Fruit fly (Drosophila melanogaster) whole organism, embryonic: ENCODE data around the gene EloB.

Experiments used
- Aef1 ChIP-seq: fragments of 200-800 bp; sonication (Bioruptor generic); IDR thresholded peaks from 3 replicates; pipeline ENCODE4 v1.3.6; 2022; ENCODE audit warnings: missing biosample characterization, missing genetic modification characterization
- Asciz ChIP-seq: fragments of 200-800 bp; sonication (Bioruptor generic); optimal IDR thresholded peaks from 2 replicates; lab custom pipeline; 2017; ENCODE audit warnings: missing biosample characterization, mild to moderate bottlenecking, missing genetic modification characterization, missing genetic modification reagents
- Atf3 ChIP-seq: fragments of 200-800 bp; sonication (Bioruptor generic); optimal IDR thresholded peaks from 3 replicates; lab custom pipeline; 2016; ENCODE audit warnings: missing biosample characterization, missing genetic modification characterization
- C15 ChIP-seq: fragments of 200-800 bp; sonication (Bioruptor generic); IDR thresholded peaks from 3 replicates; pipeline ENCODE4 v1.3.6; 2022; ENCODE audit warnings: missing biosample characterization, missing genetic modification characterization
- CG10267 ChIP-seq: fragments of 200-800 bp; sonication (Bioruptor generic); optimal IDR thresholded peaks from 2 replicates; lab custom pipeline; 2018; ENCODE audit warnings: missing biosample characterization, mild to moderate bottlenecking, missing genetic modification characterization, moderate library complexity
- CG10274 ChIP-seq: fragments of 200-800 bp; sonication (Bioruptor generic); optimal IDR thresholded peaks from 3 replicates; lab custom pipeline; 2017; ENCODE audit warnings: missing biosample characterization, mild to moderate bottlenecking, missing genetic modification characterization
- CG11695 ChIP-seq: fragments of 200-800 bp; sonication (Bioruptor generic); IDR thresholded peaks from 3 replicates; pipeline ENCODE4 v1.3.6; 2022; ENCODE audit warnings: missing biosample characterization, missing genetic modification characterization
- CG12769 ChIP-seq: fragments of 200-800 bp; sonication (Bioruptor generic); optimal IDR thresholded peaks from 2 replicates; lab custom pipeline; 2019; ENCODE audit warnings: missing biosample characterization, mild to moderate bottlenecking, missing genetic modification characterization, moderate library complexity
- CG12942 ChIP-seq: fragments of 200-800 bp; sonication (Bioruptor generic); optimal IDR thresholded peaks from 3 replicates; lab custom pipeline; 2016; ENCODE audit warnings: missing biosample characterization, missing genetic modification characterization
- CG1529 ChIP-seq: fragments of 200-800 bp; sonication (Bioruptor generic); optimal IDR thresholded peaks from 3 replicates; lab custom pipeline; 2018; ENCODE audit warnings: missing biosample characterization, missing genetic modification characterization
- CG31365 ChIP-seq: fragments of 200-800 bp; sonication (Bioruptor generic); optimal IDR thresholded peaks from 2 replicates; lab custom pipeline; 2018; ENCODE audit warnings: missing biosample characterization, mild to moderate bottlenecking, missing genetic modification characterization
- CG4820 ChIP-seq: fragments of 200-800 bp; sonication (Bioruptor generic); optimal IDR thresholded peaks from 3 replicates; lab custom pipeline; 2016; ENCODE audit warnings: missing biosample characterization, missing genetic modification characterization
- CG5245 ChIP-seq: fragments of 200-800 bp; sonication (Bioruptor generic); optimal IDR thresholded peaks from 3 replicates; lab custom pipeline; 2016; ENCODE audit warnings: missing biosample characterization, missing genetic modification characterization
- CG8089 ChIP-seq: fragments of 200-800 bp; sonication (Bioruptor generic); optimal IDR thresholded peaks from 3 replicates; lab custom pipeline; 2016; ENCODE audit warnings: missing biosample characterization, missing genetic modification characterization
- CG8359 ChIP-seq: fragments of 200-800 bp; sonication (Bioruptor generic); optimal IDR thresholded peaks from 2 replicates; lab custom pipeline; 2017; ENCODE audit warnings: missing biosample characterization, mild to moderate bottlenecking, missing genetic modification characterization, borderline replicate concordance
- Dip2 ChIP-seq: fragments of 200-800 bp; sonication (Bioruptor generic); IDR thresholded peaks from 2 replicates; pipeline ENCODE4 v1.3.6; 2022; ENCODE audit warnings: missing biosample characterization, missing genetic modification characterization
- ERR ChIP-seq: fragments of 200-800 bp; sonication (Bioruptor generic); optimal IDR thresholded peaks from 2 replicates; lab custom pipeline; 2016; ENCODE audit warnings: missing biosample characterization, missing genetic modification characterization
- Gug ChIP-seq: fragments of 200-800 bp; sonication (Bioruptor generic); IDR thresholded peaks from 4 replicates; pipeline ENCODE4 v1.3.6; 2022; ENCODE audit warnings: missing biosample characterization, missing genetic modification characterization
- H2.0 ChIP-seq: fragments of 200-800 bp; sonication (Bioruptor generic); IDR thresholded peaks from 2 replicates; pipeline ENCODE4 v1.3.6; 2022; ENCODE audit warnings: missing biosample characterization, missing genetic modification characterization
- Hmx ChIP-seq: fragments of 200-800 bp; sonication (Bioruptor generic); optimal IDR thresholded peaks from 2 replicates; lab custom pipeline; 2016; ENCODE audit warnings: missing biosample characterization, missing genetic modification characterization
- Jarid2 ChIP-seq: fragments of 200-800 bp; sonication (Bioruptor generic); optimal IDR thresholded peaks from 3 replicates; lab custom pipeline; 2017; ENCODE audit warnings: mild to moderate bottlenecking, missing biosample characterization, missing genetic modification reagents, missing genetic modification characterization
- Neu2 ChIP-seq: fragments of 200-800 bp; sonication (Bioruptor generic); optimal IDR thresholded peaks from 3 replicates; lab custom pipeline; 2016; ENCODE audit warnings: missing biosample characterization, missing genetic modification characterization, borderline replicate concordance
- Trl ChIP-seq, 3 experiments: fragments of >200 bp in 2 of 3; fragments of 200-800 bp in 1 of 3; sonication (Bioruptor generic) in 1 of 3; optimal IDR thresholded peaks; 2 replicates in 1 of 3; 3 replicates in 2 of 3; lab custom pipeline; 2016 to 2017; ENCODE audit warnings: missing biosample characterization in 1 of 3, missing genetic modification characterization in 1 of 3
- ac ChIP-seq: fragments of 200-800 bp; sonication (Bioruptor generic); optimal IDR thresholded peaks from 3 replicates; lab custom pipeline; 2017; ENCODE audit warnings: missing biosample characterization, mild to moderate bottlenecking, missing genetic modification characterization
- bab2 ChIP-seq: fragments of 200-800 bp; sonication (Bioruptor generic); optimal IDR thresholded peaks from 2 replicates; lab custom pipeline; 2016; ENCODE audit warnings: missing biosample characterization, missing genetic modification characterization
- br ChIP-seq: fragments of >200 bp; optimal IDR thresholded peaks from 2 replicates; lab custom pipeline; 2017
- croc ChIP-seq: fragments of 200-800 bp; sonication (Bioruptor generic); conservative IDR thresholded peaks from 3 replicates; pipeline ENCODE4 v1.3.6; 2022; ENCODE audit warnings: missing biosample characterization, missing genetic modification characterization
- dmrt11E ChIP-seq: fragments of 200-800 bp; sonication (Bioruptor generic); optimal IDR thresholded peaks from 3 replicates; lab custom pipeline; 2018; ENCODE audit warnings: missing biosample characterization, mild to moderate bottlenecking, missing genetic modification characterization, moderate library complexity
- dmrt99B ChIP-seq: fragments of 200-800 bp; sonication (Bioruptor generic); optimal IDR thresholded peaks from 2 replicates; lab custom pipeline; 2018; ENCODE audit warnings: missing biosample characterization, mild to moderate bottlenecking, missing genetic modification characterization, moderate library complexity
- dysf ChIP-seq: fragments of 200-800 bp; sonication (Bioruptor generic); IDR thresholded peaks from 3 replicates; pipeline ENCODE4 v1.3.6; 2022; ENCODE audit warnings: missing biosample characterization, missing genetic modification characterization
- exex ChIP-seq: fragments of 200-800 bp; sonication (Bioruptor generic); optimal IDR thresholded peaks from 4 replicates; lab custom pipeline; 2018; ENCODE audit warnings: missing biosample characterization, mild to moderate bottlenecking, missing genetic modification characterization, moderate library complexity
- fu2 ChIP-seq: fragments of 200-800 bp; sonication (Bioruptor generic); optimal IDR thresholded peaks from 2 replicates; lab custom pipeline; 2016; ENCODE audit warnings: missing biosample characterization, missing genetic modification characterization
- gsb ChIP-seq: fragments of 200-800 bp; sonication (Bioruptor generic); IDR thresholded peaks from 2 replicates; pipeline ENCODE4 v1.3.6; 2022; ENCODE audit warnings: missing biosample characterization, missing genetic modification characterization
- gsb-n ChIP-seq: fragments of 200-800 bp; sonication (Bioruptor generic); optimal IDR thresholded peaks from 3 replicates; lab custom pipeline; 2018; ENCODE audit warnings: missing biosample characterization, mild to moderate bottlenecking, missing genetic modification characterization
- lov ChIP-seq, 2 experiments: fragments of 200-800 bp in 1 of 2; fragments of >200 bp in 1 of 2; sonication (Bioruptor generic) in 1 of 2; IDR thresholded peaks in 1 of 2; optimal IDR thresholded peaks in 1 of 2; 2 replicates in 1 of 2; 3 replicates in 1 of 2; pipeline versions ENCODE4 v1.3.6 to Lab custom; 2017 to 2022; ENCODE audit warnings: missing biosample characterization in 1 of 2, missing genetic modification characterization in 1 of 2
- nerfin-1 ChIP-seq: fragments of 200-800 bp; sonication (Bioruptor generic); optimal IDR thresholded peaks from 3 replicates; lab custom pipeline; 2019; ENCODE audit warnings: missing biosample characterization, mild to moderate bottlenecking, missing genetic modification characterization, moderate library complexity
- nerfin-2 ChIP-seq: fragments of 200-800 bp; sonication (Bioruptor generic); IDR thresholded peaks from 2 replicates; pipeline ENCODE4 v1.3.6; 2022; ENCODE audit warnings: missing biosample characterization, missing genetic modification characterization; ENCODE audit not compliant: partially characterized antibody
- pan ChIP-seq, 4 experiments: fragments of >200 bp in 3 of 4; fragments of 200-800 bp in 1 of 4; sonication (Bioruptor generic) in 1 of 4; optimal IDR thresholded peaks in 3 of 4; IDR thresholded peaks in 1 of 4; 2 replicates each; pipeline versions ENCODE4 v1.3.6 to Lab custom; 2017 to 2022; ENCODE audit warnings: missing biosample characterization in 2 of 4, missing genetic modification characterization in 2 of 4, mixed read lengths in 1 of 4
- pho ChIP-seq: fragments of 200-800 bp; sonication (Bioruptor generic); optimal IDR thresholded peaks from 2 replicates; lab custom pipeline; 2016; ENCODE audit warnings: missing biosample characterization, missing genetic modification characterization
- phol ChIP-seq: fragments of 200-800 bp; sonication (Bioruptor generic); optimal IDR thresholded peaks from 3 replicates; lab custom pipeline; 2018; ENCODE audit warnings: missing biosample characterization, mild to moderate bottlenecking, missing genetic modification characterization, moderate library complexity
- pnt ChIP-seq: fragments of 200-800 bp; sonication (Bioruptor generic); optimal IDR thresholded peaks from 3 replicates; lab custom pipeline; 2016; ENCODE audit warnings: missing biosample characterization, missing genetic modification characterization
- pzg ChIP-seq: fragments of 200-800 bp; sonication (Bioruptor generic); optimal IDR thresholded peaks from 3 replicates; lab custom pipeline; 2018; ENCODE audit warnings: missing biosample characterization, mild to moderate bottlenecking, missing genetic modification characterization, moderate library complexity
- ssp ChIP-seq: fragments of 200-800 bp; sonication (Bioruptor generic); IDR thresholded peaks from 2 replicates; pipeline ENCODE4 v1.3.6; 2022; ENCODE audit warnings: missing biosample characterization, missing genetic modification characterization
- tna ChIP-seq: fragments of 200-800 bp; sonication (Bioruptor generic); IDR thresholded peaks from 2 replicates; pipeline ENCODE4 v1.3.6; 2022; ENCODE audit warnings: missing biosample characterization, missing genetic modification characterization; ENCODE audit not compliant: partially characterized antibody
- unc-4 ChIP-seq: fragments of 200-800 bp; sonication (Bioruptor generic); IDR thresholded peaks from 2 replicates; pipeline ENCODE4 v1.3.6; 2022; ENCODE audit warnings: missing biosample characterization, missing genetic modification characterization; ENCODE audit not compliant: partially characterized antibody
- unpg ChIP-seq: fragments of 200-800 bp; sonication (Bioruptor generic); optimal IDR thresholded peaks from 3 replicates; lab custom pipeline; 2018; ENCODE audit warnings: missing biosample characterization, mild to moderate bottlenecking, missing genetic modification characterization, moderate library complexity
- vvl ChIP-seq: fragments of 200-800 bp; sonication (Bioruptor generic); IDR thresholded peaks from 2 replicates; pipeline ENCODE4 v1.3.6; 2022; ENCODE audit warnings: missing biosample characterization, missing genetic modification characterization
- zen2 ChIP-seq: fragments of 200-800 bp; sonication (Bioruptor generic); IDR thresholded peaks from 3 replicates; pipeline ENCODE4 v1.3.6; 2022; ENCODE audit warnings: missing biosample characterization, missing genetic modification characterization; ENCODE audit not compliant: partially characterized antibody
- zfh1 ChIP-seq: fragments of 200-800 bp; sonication (Bioruptor generic); IDR thresholded peaks from 3 replicates; pipeline ENCODE4 v1.3.6; 2022; ENCODE audit warnings: missing biosample characterization, missing genetic modification characterization

The EloB gene

dm6 chr3R:20579816-20580215 lies at the start of gene EloB, which contains the start of gene Srp14 (continued):
- peak; percentile 90 for TF ChIP-seq tna
- TF ChIP-seq phol (tag; lab: Kevin White, UChicago), result peak; percentile 88
- TF ChIP-seq CG10274, result no peak
- TF ChIP-seq pnt, result peak; percentile 57
- TF ChIP-seq br (lab: Kevin White, UChicago), result no peak
- TF ChIP-seq ssp (GFP tag; lab: Robert Waterston, UW), result peak; percentile 54
- TF ChIP-seq Aef1, result peak; percentile 66
- TF ChIP-seq croc (GFP tag; lab: Robert Waterston, UW), result 0 out of 3 replicates have a peak, but pooled peaks have one; percentile 30
- TF ChIP-seq dmrt99B (tag; lab: Kevin White, UChicago), result no peak
- TF ChIP-seq ERR (GFP tag; lab: Kevin White, UChicago), result peak; percentile 68
- TF ChIP-seq gsb-n (tag; lab: Kevin White, UChicago), result no peak
- TF ChIP-seq zfh1 (GFP tag; lab: Robert Waterston, UW), result peak; percentile 83
- TF ChIP-seq pan (optimal IDR thresholded peaks at IDR 0.05; lab: Kevin White, UChicago), result no peak
- peak in 1 of 2 experiments; percentile 70 for TF ChIP-seq pan (GFP tag; optimal IDR thresholded peaks at IDR 0.05 in 1 of 2, IDR thresholded peaks at IDR 0.05 in 1 of 2)
- TF ChIP-seq CG4820 (GFP tag; lab: Kevin White, UChicago), result peak; percentile 69
- peak; percentile 72; the same call in 2 of the 3 replicates for TF ChIP-seq dysf (GFP tag; lab: Robert Waterston, UW)
- TF ChIP-seq Gug (GFP tag; lab: Robert Waterston, UW), result peak; percentile 86
- peak; percentile 60 for TF ChIP-seq CG8089
- TF ChIP-seq Jarid2 (GFP tag; lab: Kevin White, UChicago), result no peak
- peak; percentile 87 for TF ChIP-seq CG12769 (tag; lab: Kevin White, UChicago)
- no peak for TF ChIP-seq ac
- TF ChIP-seq CG31365, result peak; percentile 42
- TF ChIP-seq unpg (GFP tag; lab: Kevin White, UChicago), result peak; percentile 85
- TF ChIP-seq unc-4 (GFP tag; lab: Robert Waterston, UW), result peak; percentile 98
- TF ChIP-seq nerfin-1, result peak; percentile 77
- peak; percentile 53 for TF ChIP-seq CG1529
- no peak for TF ChIP-seq Neu2
- peak; percentile 73 for TF ChIP-seq fu2 (GFP tag; lab: Kevin White, UChicago)
- TF ChIP-seq gsb, result 0 out of 2 replicates have a peak, but pooled peaks have one; percentile 18
- TF ChIP-seq Asciz (GFP tag; lab: Kevin White, UChicago), result no peak
- TF ChIP-seq C15 (GFP tag; lab: Robert Waterston, UW), result peak; percentile 61; the same call in 1 of the 3 replicates
- TF ChIP-seq zen2 (GFP tag; lab: Robert Waterston, UW), result peak; percentile 96
- TF ChIP-seq CG11695, result peak; percentile 74
- TF ChIP-seq CG5245 (GFP tag; lab: Kevin White, UChicago), result peak; percentile 65
- peak; percentile 96 for TF ChIP-seq vvl (GFP tag; lab: Robert Waterston, UW)
- TF ChIP-seq dmrt11E (tag; lab: Kevin White, UChicago), result peak; percentile 78
- TF ChIP-seq pzg (GFP tag; lab: Kevin White, UChicago), result peak; percentile 92
- TF ChIP-seq CG10267 (tag; lab: Kevin White, UChicago), result peak; percentile 83
- no peak for TF ChIP-seq CG8359 (GFP tag; lab: Kevin White, UChicago)
- peak; percentile 78 for TF ChIP-seq CG12942 (GFP tag; lab: Kevin White, UChicago)
- peak; percentile 61 for TF ChIP-seq Atf3 (GFP tag; lab: Kevin White, UChicago)
- peak; percentile 88 for TF ChIP-seq nerfin-2 (GFP tag; lab: Robert Waterston, UW)
- no peak for TF ChIP-seq lov (optimal IDR thresholded peaks at IDR 0.05; lab: Kevin White, UChicago)
- TF ChIP-seq lov (GFP tag; IDR thresholded peaks at IDR 0.05; lab: Robert Waterston, UW), result no peak
- peak; percentile 53 for TF ChIP-seq Hmx
- peak; percentile 83 for TF ChIP-seq bab2 (GFP tag; lab: Kevin White, UChicago)
- peak; percentile 84 for TF ChIP-seq pho (GFP tag; lab: Kevin White, UChicago)
- TF ChIP-seq Dip2 (GFP tag; lab: Robert Waterston, UW), result no peak
- TF ChIP-seq exex (tag; lab: Kevin White, UChicago), result no peak
- no peak for TF ChIP-seq Trl (optimal IDR thresholded peaks at IDR 0.05; lab: Kevin White, UChicago)
- TF ChIP-seq Trl (GFP tag; optimal IDR thresholded peaks at IDR 0.05; lab: Kevin White, UChicago), result peak; percentile 69
- peak; percentile 70 for TF ChIP-seq H2.0 (GFP tag; lab: Robert Waterston, UW)
